Fruit fly (Drosophila melanogaster) whole organism, embryonic: ENCODE data around the gene CG18766.
A peak's percentile ranks its signal among the peaks of the same experiment; 100 is the strongest.

ENCODE experiments used
- Bteb2 ChIP-seq: fragments of 200-800 bp; sonication (Bioruptor generic); optimal IDR thresholded peaks from 2 replicates; lab custom pipeline; 2016; ENCODE audit warnings: missing biosample characterization, missing genetic modification characterization
- Dll ChIP-seq: fragments of 200-800 bp; sonication (Bioruptor generic); IDR thresholded peaks from 4 replicates; pipeline ENCODE4 v1.3.6; 2022; ENCODE audit warnings: missing biosample characterization, missing genetic modification characterization; ENCODE audit not compliant: partially characterized antibody
- HLH3B ChIP-seq: fragments of 200-800 bp; sonication (Bioruptor generic); IDR thresholded peaks from 2 replicates; pipeline ENCODE4 v1.3.6; 2022; ENCODE audit warnings: missing biosample characterization, missing genetic modification characterization
- Ptx1 ChIP-seq: fragments of 200-800 bp; sonication (Bioruptor generic); IDR thresholded peaks from 2 replicates; pipeline ENCODE4 v1.3.6; 2022; ENCODE audit warnings: missing biosample characterization, missing genetic modification characterization
- Rfx ChIP-seq: fragments of 200-800 bp; sonication (Bioruptor generic); IDR thresholded peaks from 2 replicates; pipeline ENCODE4 v1.3.6; 2022; ENCODE audit warnings: missing biosample characterization, missing genetic modification characterization
- bcd ChIP-seq: fragments of 200-800 bp; sonication (Bioruptor generic); optimal IDR thresholded peaks from 2 replicates; lab custom pipeline; 2017; ENCODE audit warnings: missing biosample characterization, mild to moderate bottlenecking, missing genetic modification characterization
- mirr ChIP-seq: fragments of 200-800 bp; sonication (Bioruptor generic); optimal IDR thresholded peaks from 3 replicates; lab custom pipeline; 2018; ENCODE audit warnings: missing biosample characterization, mild to moderate bottlenecking, missing genetic modification characterization
- slou ChIP-seq: fragments of 200-800 bp; sonication (Bioruptor generic); optimal IDR thresholded peaks from 3 replicates; lab custom pipeline; 2016; ENCODE audit warnings: missing biosample characterization, missing genetic modification characterization
- usp ChIP-seq: fragments of >200 bp; optimal IDR thresholded peaks from 2 replicates; lab custom pipeline; 2017; ENCODE audit warnings: missing biosample characterization, missing genetic modification characterization

dm6 chr3R:27282286-27282685, 37.2 kb upstream of the CG18766 start, which contains the start of gene mrt:
- peak; percentile 72 for TF ChIP-seq Rfx (GFP tag; lab: Robert Waterston, UW)
- TF ChIP-seq Bteb2 (GFP tag; lab: Kevin White, UChicago), result peak; percentile 52
- no peak for TF ChIP-seq usp (GFP tag; lab: Kevin White, UChicago)
- no peak for TF ChIP-seq Dll
- TF ChIP-seq mirr, result peak; percentile 18
- peak; percentile 54 for TF ChIP-seq Ptx1
- TF ChIP-seq HLH3B, result 0 out of 2 replicates have a peak, but pooled peaks have one; percentile 10
- TF ChIP-seq slou, result no peak
- peak; percentile 63 for TF ChIP-seq bcd (GFP tag; lab: Kevin White, UChicago)
